Fruit fly (Drosophila melanogaster): ENCODE data around the gene CG46435.

CG46435 gene

dm6 chr3L:19561745-19562144, 16.8 kb downstream of the CG46435 start (continued):
- TF ChIP-seq CG2120 (GFP tag; optimal IDR thresholded peaks at IDR 0.05) (peak; percentile 76), cwo (GFP tag; optimal IDR thresholded peaks at IDR 0.05) (peak; percentile 25), lab (GFP tag; optimal IDR thresholded peaks at IDR 0.05) (peak; percentile 62), Hr51 (GFP tag; optimal IDR thresholded peaks at IDR 0.05) (peak in 1 of 2 experiments; percentile 58), bab2 (GFP tag; optimal IDR thresholded peaks at IDR 0.05) (no peak), CG10147 (GFP tag; optimal IDR thresholded peaks at IDR 0.05) (peak; percentile 63), CG3995 (GFP tag; optimal IDR thresholded peaks at IDR 0.05) (peak; percentile 22), NK7.1 (GFP tag; optimal IDR thresholded peaks at IDR 0.05) (no peak), btn (GFP tag; optimal IDR thresholded peaks at IDR 0.05) (no peak), CG2678 (tag; optimal IDR thresholded peaks at IDR 0.05) (peak; percentile 74), CG1233 (GFP tag; optimal IDR thresholded peaks at IDR 0.05) (no peak), Rfx (GFP tag; IDR thresholded peaks at IDR 0.05) (0 out of 2 replicates have a peak, but pooled peaks have one; percentile 24), Meics (GFP tag; optimal IDR thresholded peaks at IDR 0.05) (peak; percentile 68), Atf3 (GFP tag; optimal IDR thresholded peaks at IDR 0.05) (no peak), Dek (tag; optimal IDR thresholded peaks at IDR 0.05) (no peak), sqz (GFP tag; optimal IDR thresholded peaks at IDR 0.05) (peak; percentile 6), Hmr (GFP tag; optimal IDR thresholded peaks at IDR 0.05) (peak; percentile 53), CG7786 (GFP tag; optimal IDR thresholded peaks at IDR 0.05) (peak; percentile 0), CG16815 (GFP tag; optimal IDR thresholded peaks at IDR 0.05) (peak; percentile 9), chm (GFP tag; IDR thresholded peaks at IDR 0.05) (no peak), CG13287 (GFP tag; IDR thresholded peaks at IDR 0.05; ENCODE audit: partially characterized antibody) (no peak), CG32532 (GFP tag; IDR thresholded peaks at IDR 0.05) (0 out of 2 replicates have a peak, but pooled peaks have one; percentile 28), PHDP (tag; optimal IDR thresholded peaks at IDR 0.05) (peak; percentile 18), exex (tag; optimal IDR thresholded peaks at IDR 0.05) (peak; percentile 9), CG10979 (tag; optimal IDR thresholded peaks at IDR 0.05) (peak; percentile 6), row (GFP tag; IDR thresholded peaks at IDR 0.05) (no peak), lilli (GFP tag; optimal IDR thresholded peaks at IDR 0.05) (peak; percentile 52), CG15514 (GFP tag; optimal IDR thresholded peaks at IDR 0.05) (peak; percentile 23), CG8924 (tag; optimal IDR thresholded peaks at IDR 0.05) (peak; percentile 1), slbo (GFP tag; IDR thresholded peaks at IDR 0.05) (peak; percentile 23), sd (tag; optimal IDR thresholded peaks at IDR 0.05) (no peak), D19B (GFP tag; optimal IDR thresholded peaks at IDR 0.05) (peak; percentile 16), unpg (GFP tag; optimal IDR thresholded peaks at IDR 0.05) (peak; percentile 54), Asciz (GFP tag; optimal IDR thresholded peaks at IDR 0.05) (peak; percentile 18), CG11504 (tag; optimal IDR thresholded peaks at IDR 0.05) (peak; percentile 60), CG18599 (GFP tag; optimal IDR thresholded peaks at IDR 0.05) (peak; percentile 57), phol (tag; optimal IDR thresholded peaks at IDR 0.05) (peak; percentile 19), scrt (GFP tag; optimal IDR thresholded peaks at IDR 0.05) (peak; percentile 33), CG7839 (tag; optimal IDR thresholded peaks at IDR 0.05) (peak; percentile 30), mam (GFP tag; optimal IDR thresholded peaks at IDR 0.05) (peak; percentile 32), pan (optimal IDR thresholded peaks at IDR 0.05) (no peak), pan (GFP tag; optimal IDR thresholded peaks at IDR 0.05 in 1 of 2, IDR thresholded peaks at IDR 0.05 in 1 of 2) (peak in 1 of 2 experiments; percentile 36), dmrt99B (tag; optimal IDR thresholded peaks at IDR 0.05) (peak; percentile 51), pho (GFP tag; optimal IDR thresholded peaks at IDR 0.05) (peak; percentile 37), Dip3 (GFP tag; optimal IDR thresholded peaks at IDR 0.05) (peak; percentile 32), BtbVII (GFP tag; optimal IDR thresholded peaks at IDR 0.05) (peak; percentile 10), CG15269 (tag; optimal IDR thresholded peaks at IDR 0.05) (peak; percentile 25), Usf (GFP tag; optimal IDR thresholded peaks at IDR 0.05) (peak; percentile 22), gem (tag; optimal IDR thresholded peaks at IDR 0.05) (peak; percentile 72), CG9932 (GFP tag; IDR thresholded peaks at IDR 0.05) (peak; percentile 40)

All from whole organism, embryonic.